Worm (Caenorhabditis elegans) whole organism, L3 larva: ENCODE data around the gene Y54G2A.76.

ENCODE experiments used
- ZK546.5 ChIP-seq: sonication (generic microtip); optimal IDR thresholded peaks from 2 replicates; lab custom pipeline; 2017; ENCODE audit warnings: missing biosample characterization, missing genetic modification characterization
- aly-2 ChIP-seq: fragments of 150-350 bp; optimal IDR thresholded peaks from 2 replicates; lab custom pipeline; 2014; ENCODE audit warnings: missing biosample characterization, missing genetic modification characterization
- ama-1 ChIP-seq: fragments of 150-350 bp; optimal IDR thresholded peaks from 2 replicates; lab custom pipeline; 2018
- elt-3 ChIP-seq, 3 experiments: fragments of 150-350 bp in 1 of 3; sonication (generic microtip) in 2 of 3; optimal IDR thresholded peaks; 2 replicates in 2 of 3; 4 replicates in 1 of 3; lab custom pipeline; 2014 to 2017; ENCODE audit warnings: missing biosample characterization in 3 of 3, missing genetic modification characterization in 3 of 3
- fkh-10 ChIP-seq: sonication (generic microtip); optimal IDR thresholded peaks from 2 replicates; lab custom pipeline; 2017; ENCODE audit warnings: missing biosample characterization, missing genetic modification reagents, missing genetic modification characterization
- fos-1 ChIP-seq: fragments of 150-350 bp; optimal IDR thresholded peaks from 2 replicates; lab custom pipeline; 2014; ENCODE audit warnings: missing biosample characterization, missing genetic modification characterization
- nhr-12 ChIP-seq: fragments of 150-350 bp; optimal IDR thresholded peaks from 2 replicates; lab custom pipeline; 2014; ENCODE audit warnings: missing biosample characterization, missing genetic modification characterization
- nhr-28 ChIP-seq: fragments of 150-350 bp; optimal IDR thresholded peaks from 2 replicates; lab custom pipeline; 2014; ENCODE audit warnings: missing biosample characterization, missing genetic modification characterization
- sea-2 ChIP-seq: fragments of 150-350 bp; sonication (generic microtip); optimal IDR thresholded peaks from 4 replicates; lab custom pipeline; 2014; ENCODE audit warnings: missing biosample characterization, missing genetic modification reagents, missing genetic modification characterization
- snpc-4 ChIP-seq: fragments of 150-350 bp; optimal IDR thresholded peaks from 2 replicates; lab custom pipeline; 2014; ENCODE audit warnings: missing biosample characterization, missing genetic modification characterization
- tbx-2 ChIP-seq: sonication (generic microtip); optimal IDR thresholded peaks from 2 replicates; lab custom pipeline; 2016; ENCODE audit warnings: mild to moderate bottlenecking, missing genetic modification characterization, missing compliant biosample characterization
- unc-62 ChIP-seq: fragments of 150-350 bp; sonication (generic microtip); optimal IDR thresholded peaks from 4 replicates; lab custom pipeline; 2014; ENCODE audit warnings: missing biosample characterization, missing genetic modification reagents, missing genetic modification characterization
- ztf-11 ChIP-seq: fragments of 150-350 bp; optimal IDR thresholded peaks from 2 replicates; lab custom pipeline; 2014; ENCODE audit warnings: missing biosample characterization, missing genetic modification characterization
- ztf-4 ChIP-seq: fragments of 150-350 bp; optimal IDR thresholded peaks from 2 replicates; lab custom pipeline; 2014; ENCODE audit warnings: missing biosample characterization, missing genetic modification characterization

- no peak for TF ChIP-seq fkh-10 (GFP tag; lab: Kevin White, UChicago)
- TF ChIP-seq nhr-12, result no peak
- no peak for TF ChIP-seq ama-1
- TF ChIP-seq snpc-4, result no peak
- no peak for TF ChIP-seq fos-1
- no peak for TF ChIP-seq nhr-28 (tag; lab: Kevin White, UChicago)
- no peak for TF ChIP-seq sea-2
- no peak for TF ChIP-seq ztf-11 (tag; lab: Kevin White, UChicago)
- no peak for TF ChIP-seq ZK546.5 (tag; lab: Kevin White, UChicago)
- no peak for TF ChIP-seq tbx-2 (tag; lab: Kevin White, UChicago)
- no peak for TF ChIP-seq unc-62 (GFP tag; lab: Kevin White, UChicago)
- TF ChIP-seq elt-3 (tag; optimal IDR thresholded peaks at IDR 0.05; lab: Kevin White, UChicago), result no peak
- no peak for TF ChIP-seq ztf-4 (tag; lab: Kevin White, UChicago)
- TF ChIP-seq aly-2 (tag; lab: Kevin White, UChicago), result no peak
Measured at ce11 chrIV:2809208-2809607, at the start of gene Y54G2A.76.
